Fruit fly (Drosophila melanogaster) whole organism, embryonic: ENCODE data around the gene Sulf1.

ENCODE experiments used
- CG10147 ChIP-seq: fragments of 200-800 bp; sonication (Bioruptor generic); optimal IDR thresholded peaks from 2 replicates; lab custom pipeline; 2019; ENCODE audit warnings: missing biosample characterization, mild to moderate bottlenecking, missing genetic modification characterization, moderate library complexity
- CG11560 ChIP-seq: fragments of 200-800 bp; sonication (Bioruptor generic); IDR thresholded peaks from 3 replicates; pipeline ENCODE4 v1.3.6; 2022; ENCODE audit warnings: missing biosample characterization, missing genetic modification characterization
- CG12219 ChIP-seq: fragments of 200-800 bp; sonication (Bioruptor generic); optimal IDR thresholded peaks from 3 replicates; lab custom pipeline; 2018; ENCODE audit warnings: missing biosample characterization, mild to moderate bottlenecking, missing genetic modification characterization
- CG13894 ChIP-seq: fragments of 200-800 bp; sonication (Bioruptor generic); optimal IDR thresholded peaks from 3 replicates; lab custom pipeline; 2018; ENCODE audit warnings: missing biosample characterization, mild to moderate bottlenecking, missing genetic modification characterization, moderate library complexity
- CG15269 ChIP-seq: fragments of 200-800 bp; sonication (Bioruptor generic); optimal IDR thresholded peaks from 2 replicates; lab custom pipeline; 2018; ENCODE audit warnings: missing biosample characterization, mild to moderate bottlenecking, missing genetic modification characterization, moderate library complexity
- CG1602 ChIP-seq: fragments of 200-800 bp; sonication (Bioruptor generic); optimal IDR thresholded peaks from 3 replicates; lab custom pipeline; 2016; ENCODE audit warnings: missing biosample characterization, missing genetic modification characterization
- CG17361 ChIP-seq: fragments of 200-800 bp; sonication (Bioruptor generic); IDR thresholded peaks from 3 replicates; pipeline ENCODE4 v1.3.6; 2022; ENCODE audit warnings: missing biosample characterization, missing genetic modification characterization
- CG17802 ChIP-seq: fragments of 200-800 bp; sonication (Bioruptor generic); optimal IDR thresholded peaks from 2 replicates; lab custom pipeline; 2018; ENCODE audit warnings: missing biosample characterization, mild to moderate bottlenecking, missing genetic modification characterization, moderate library complexity
- CG17829 ChIP-seq: fragments of 200-800 bp; optimal IDR thresholded peaks from 2 replicates; lab custom pipeline; 2019; ENCODE audit warnings: missing biosample characterization, mild to moderate bottlenecking, missing genetic modification characterization, moderate library complexity
- CG1792 ChIP-seq: fragments of 200-800 bp; sonication (Bioruptor generic); optimal IDR thresholded peaks from 2 replicates; lab custom pipeline; 2016; ENCODE audit warnings: missing biosample characterization, missing genetic modification characterization
- CG2712 ChIP-seq: fragments of 200-800 bp; optimal IDR thresholded peaks from 3 replicates; lab custom pipeline; 2019; ENCODE audit warnings: missing biosample characterization, mild to moderate bottlenecking, missing genetic modification characterization, moderate library complexity
- CG31224 ChIP-seq: fragments of 200-800 bp; sonication (Bioruptor generic); IDR thresholded peaks from 2 replicates; pipeline ENCODE4 v1.3.6; 2022; ENCODE audit warnings: missing biosample characterization, missing genetic modification characterization
- CG32767 ChIP-seq: fragments of 200-800 bp; sonication (Bioruptor generic); IDR thresholded peaks from 2 replicates; pipeline ENCODE4 v1.3.6; 2022; ENCODE audit warnings: missing biosample characterization, missing genetic modification characterization
- CG4617 ChIP-seq: fragments of 200-800 bp; sonication (Bioruptor generic); optimal IDR thresholded peaks from 3 replicates; lab custom pipeline; 2016; ENCODE audit warnings: missing biosample characterization, missing genetic modification characterization, borderline replicate concordance
- CG5245 ChIP-seq: fragments of 200-800 bp; sonication (Bioruptor generic); optimal IDR thresholded peaks from 3 replicates; lab custom pipeline; 2016; ENCODE audit warnings: missing biosample characterization, missing genetic modification characterization
- CG5953 ChIP-seq: fragments of 200-800 bp; sonication (Bioruptor generic); IDR thresholded peaks from 2 replicates; pipeline ENCODE4 v1.3.6; 2022; ENCODE audit warnings: missing biosample characterization, missing genetic modification characterization
- CG6654 ChIP-seq: fragments of 200-800 bp; sonication (Bioruptor generic); optimal IDR thresholded peaks from 2 replicates; lab custom pipeline; 2017; ENCODE audit warnings: missing biosample characterization, mild to moderate bottlenecking, missing genetic modification characterization
- CG7928 ChIP-seq: fragments of 200-800 bp; sonication (Bioruptor generic); optimal IDR thresholded peaks from 2 replicates; lab custom pipeline; 2017; ENCODE audit warnings: missing biosample characterization, mild to moderate bottlenecking, missing genetic modification characterization
- CG8281 ChIP-seq: fragments of 200-800 bp; sonication (Bioruptor generic); optimal IDR thresholded peaks from 2 replicates; lab custom pipeline; 2018; ENCODE audit warnings: missing biosample characterization, mild to moderate bottlenecking, missing genetic modification characterization, moderate library complexity
- CG8359 ChIP-seq: fragments of 200-800 bp; sonication (Bioruptor generic); optimal IDR thresholded peaks from 2 replicates; lab custom pipeline; 2017; ENCODE audit warnings: missing biosample characterization, mild to moderate bottlenecking, missing genetic modification characterization, borderline replicate concordance
- CG8478 ChIP-seq: fragments of >200 bp; optimal IDR thresholded peaks from 2 replicates; lab custom pipeline; 2018
- CG9797 ChIP-seq: fragments of 200-800 bp; sonication (Bioruptor generic); optimal IDR thresholded peaks from 3 replicates; lab custom pipeline; 2018; ENCODE audit warnings: missing biosample characterization, mild to moderate bottlenecking, missing genetic modification characterization
- Doc3 ChIP-seq: fragments of 200-800 bp; sonication (Bioruptor generic); IDR thresholded peaks from 3 replicates; pipeline ENCODE4 v1.3.6; 2022; ENCODE audit warnings: missing biosample characterization, missing genetic modification characterization; ENCODE audit not compliant: partially characterized antibody
- Fer3 ChIP-seq: fragments of 200-800 bp; sonication (Bioruptor generic); optimal IDR thresholded peaks from 2 replicates; lab custom pipeline; 2018; ENCODE audit warnings: missing biosample characterization, mild to moderate bottlenecking, missing genetic modification characterization, moderate library complexity
- H2.0 ChIP-seq: fragments of 200-800 bp; sonication (Bioruptor generic); IDR thresholded peaks from 2 replicates; pipeline ENCODE4 v1.3.6; 2022; ENCODE audit warnings: missing biosample characterization, missing genetic modification characterization
- HLHmδ ChIP-seq: fragments of 200-800 bp; sonication (Bioruptor generic); optimal IDR thresholded peaks from 2 replicates; lab custom pipeline; 2018; ENCODE audit warnings: missing biosample characterization, mild to moderate bottlenecking, missing genetic modification characterization, moderate library complexity
- Hr3 ChIP-seq: fragments of 200-800 bp; sonication (Bioruptor generic); optimal IDR thresholded peaks from 3 replicates; lab custom pipeline; 2016; ENCODE audit warnings: missing biosample characterization, missing genetic modification characterization
- Lim3 ChIP-seq: fragments of 200-800 bp; sonication (Bioruptor generic); IDR thresholded peaks from 2 replicates; pipeline ENCODE4 v1.3.6; 2022; ENCODE audit warnings: missing biosample characterization, missing genetic modification characterization
- Lpt ChIP-seq: fragments of >200 bp; optimal IDR thresholded peaks from 2 replicates; lab custom pipeline; 2018; ENCODE audit warnings: missing biosample characterization, missing genetic modification characterization
- Med ChIP-seq: fragments of 200-800 bp; sonication (Bioruptor generic); peaks from one replicate; lab custom pipeline; 2016; ENCODE audit warnings: missing biosample characterization, missing genetic modification characterization, mild to moderate bottlenecking, inconsistent platforms, moderate library complexity
- Myb ChIP-seq: fragments of 200-800 bp; sonication (Bioruptor generic); optimal IDR thresholded peaks from 2 replicates; lab custom pipeline; 2016; ENCODE audit warnings: missing biosample characterization, missing genetic modification characterization
- Oaz ChIP-seq: fragments of 200-800 bp; sonication (Bioruptor generic); IDR thresholded peaks from 2 replicates; pipeline ENCODE4 v1.3.6; 2022; ENCODE audit warnings: missing biosample characterization, missing genetic modification characterization
- Optix ChIP-seq: fragments of 200-800 bp; sonication (Bioruptor generic); IDR thresholded peaks from 3 replicates; pipeline ENCODE4 v1.3.6; 2022; ENCODE audit warnings: missing biosample characterization, missing genetic modification characterization
- fd3F ChIP-seq: fragments of 200-800 bp; sonication (Bioruptor generic); optimal IDR thresholded peaks from 2 replicates; lab custom pipeline; 2018; ENCODE audit warnings: missing biosample characterization, mild to moderate bottlenecking, missing genetic modification characterization, moderate library complexity
- grau ChIP-seq: fragments of 200-800 bp; optimal IDR thresholded peaks from 3 replicates; lab custom pipeline; 2019; ENCODE audit warnings: missing biosample characterization, mild to moderate bottlenecking, missing genetic modification characterization, moderate library complexity
- hkb ChIP-seq, 2 experiments: fragments of 200-800 bp in 1 of 2; fragments of >200 bp in 1 of 2; sonication (Bioruptor generic) in 1 of 2; IDR thresholded peaks in 1 of 2; optimal IDR thresholded peaks in 1 of 2; 2 replicates each; pipeline versions ENCODE4 v1.3.6 to Lab custom; 2017 to 2022; ENCODE audit warnings: missing biosample characterization in 1 of 2, missing genetic modification characterization in 1 of 2
- kah ChIP-seq: fragments of 200-800 bp; sonication (Bioruptor generic); optimal IDR thresholded peaks from 2 replicates; lab custom pipeline; 2018; ENCODE audit warnings: missing biosample characterization, mild to moderate bottlenecking, missing genetic modification characterization
- mirr ChIP-seq: fragments of 200-800 bp; sonication (Bioruptor generic); optimal IDR thresholded peaks from 3 replicates; lab custom pipeline; 2018; ENCODE audit warnings: missing biosample characterization, mild to moderate bottlenecking, missing genetic modification characterization
- nom ChIP-seq: fragments of 200-800 bp; sonication (Bioruptor generic); optimal IDR thresholded peaks from 2 replicates; lab custom pipeline; 2017; ENCODE audit warnings: missing biosample characterization, missing genetic modification characterization, mild to moderate bottlenecking, moderate library complexity, missing genetic modification reagents
- pum ChIP-seq: fragments of 200-800 bp; sonication (Bioruptor generic); optimal IDR thresholded peaks from 2 replicates; lab custom pipeline; 2016; ENCODE audit warnings: missing biosample characterization, missing genetic modification characterization
- run ChIP-seq: fragments of 200-800 bp; sonication (Bioruptor generic); optimal IDR thresholded peaks from 3 replicates; lab custom pipeline; 2018; ENCODE audit warnings: missing biosample characterization, mild to moderate bottlenecking, missing genetic modification characterization
- sd ChIP-seq: fragments of 200-800 bp; sonication (Bioruptor generic); optimal IDR thresholded peaks from 3 replicates; lab custom pipeline; 2018; ENCODE audit warnings: missing biosample characterization, mild to moderate bottlenecking, missing genetic modification characterization, moderate library complexity
- sens ChIP-seq: fragments of 200-800 bp; sonication (Bioruptor generic); peaks from one replicate; lab custom pipeline; 2016; ENCODE audit warnings: missing biosample characterization, missing genetic modification characterization
- sob ChIP-seq: fragments of 200-800 bp; sonication (Bioruptor generic); IDR thresholded peaks from 2 replicates; pipeline ENCODE4 v1.3.6; 2022; ENCODE audit warnings: missing biosample characterization, missing genetic modification characterization
- sr ChIP-seq: fragments of 200-800 bp; sonication (Bioruptor generic); IDR thresholded peaks from 3 replicates; pipeline ENCODE4 v1.3.6; 2022; ENCODE audit warnings: missing biosample characterization, missing genetic modification characterization
- sug ChIP-seq: fragments of 200-800 bp; optimal IDR thresholded peaks from 2 replicates; lab custom pipeline; 2019; ENCODE audit warnings: missing biosample characterization, mild to moderate bottlenecking, missing genetic modification characterization, moderate library complexity
- ttk ChIP-seq: fragments of 200-800 bp; sonication (Bioruptor generic); IDR thresholded peaks from 2 replicates; pipeline ENCODE4 v2.1.2; 2022; ENCODE audit warnings: missing biosample characterization, missing genetic modification characterization
- vfl ChIP-seq: fragments of 200-800 bp; sonication (Bioruptor generic); optimal IDR thresholded peaks from 2 replicates; lab custom pipeline; 2016; ENCODE audit warnings: missing biosample characterization, missing genetic modification characterization
- wor ChIP-seq: fragments of 200-800 bp; sonication (Bioruptor generic); IDR thresholded peaks from 2 replicates; pipeline ENCODE4 v1.3.6; 2022; ENCODE audit warnings: missing biosample characterization, missing genetic modification characterization
- zen ChIP-seq: fragments of 200-800 bp; sonication (Bioruptor generic); optimal IDR thresholded peaks from 3 replicates; lab custom pipeline; 2018; ENCODE audit warnings: missing biosample characterization, mild to moderate bottlenecking, missing genetic modification characterization, moderate library complexity
- zfh1 ChIP-seq: fragments of 200-800 bp; sonication (Bioruptor generic); IDR thresholded peaks from 3 replicates; pipeline ENCODE4 v1.3.6; 2022; ENCODE audit warnings: missing biosample characterization, missing genetic modification characterization

The Sulf1 gene

dm6 chr3R:16282080-16282690, 57.2 kb downstream of the Sulf1 start (continued):
- TF ChIP-seq Lim3 (GFP tag; lab: Robert Waterston, UW), result no peak
- peak; percentile 2 for TF ChIP-seq CG17802
- TF ChIP-seq sob (GFP tag; lab: Robert Waterston, UW), result no peak
- TF ChIP-seq CG17361, result 0 out of 3 replicates have a peak, but pooled peaks have one; percentile 14
- peak; percentile 72 for TF ChIP-seq Med (GFP tag; lab: Kevin White, UChicago)
- TF ChIP-seq sr, result peak; percentile 28; the same call in 1 of the 3 replicates
- no peak for TF ChIP-seq CG5953 (GFP tag; lab: Robert Waterston, UW)
- no peak for TF ChIP-seq CG8359 (GFP tag; lab: Kevin White, UChicago)
- TF ChIP-seq Optix (GFP tag; lab: Robert Waterston, UW), result no peak
- TF ChIP-seq fd3F (GFP tag; lab: Kevin White, UChicago), result no peak
- TF ChIP-seq CG12219 (GFP tag; lab: Kevin White, UChicago), result no peak
- TF ChIP-seq wor (GFP tag; lab: Robert Waterston, UW), result no peak
- TF ChIP-seq Fer3 (tag; lab: Kevin White, UChicago), result no peak
- TF ChIP-seq CG15269 (tag; lab: Kevin White, UChicago), result no peak
- no peak for TF ChIP-seq CG10147 (GFP tag; lab: Kevin White, UChicago)
- no peak for TF ChIP-seq Doc3 (GFP tag; lab: Robert Waterston, UW)
- TF ChIP-seq Oaz, result no peak
- TF ChIP-seq Hr3 (GFP tag; lab: Kevin White, UChicago), result no peak
- no peak for TF ChIP-seq Lpt (GFP tag; lab: Kevin White, UChicago)
- peak; percentile 98 for TF ChIP-seq sug
- peak; percentile 26 for TF ChIP-seq CG2712 (tag; lab: Kevin White, UChicago)
- no peak for TF ChIP-seq mirr
- TF ChIP-seq CG8281, result no peak
- TF ChIP-seq kah (GFP tag; lab: Kevin White, UChicago), result no peak
- peak; percentile 4 for TF ChIP-seq nom (GFP tag; lab: Kevin White, UChicago)
- TF ChIP-seq CG13894 (tag; lab: Kevin White, UChicago), result no peak
- peak; percentile 20 for TF ChIP-seq CG17829 (tag; lab: Kevin White, UChicago)
- peak; percentile 98 for TF ChIP-seq CG6654 (GFP tag; lab: Kevin White, UChicago)
- no peak for TF ChIP-seq CG8478
- no peak for TF ChIP-seq CG7928 (GFP tag; lab: Kevin White, UChicago)
- TF ChIP-seq vfl, result no peak
- TF ChIP-seq CG9797, result no peak
- TF ChIP-seq run (tag; lab: Kevin White, UChicago), result no peak
- TF ChIP-seq pum, result no peak
- no peak for TF ChIP-seq zfh1 (GFP tag; lab: Robert Waterston, UW)
- TF ChIP-seq CG4617 (GFP tag; lab: Kevin White, UChicago), result no peak
- peak; percentile 33; the same call in 1 of the 2 replicates for TF ChIP-seq CG32767 (GFP tag; lab: Robert Waterston, UW)
- no peak for TF ChIP-seq CG11560 (tag; lab: Robert Waterston, UW)
- no peak for TF ChIP-seq zen
- no peak for TF ChIP-seq ttk
- no peak for TF ChIP-seq grau (tag; lab: Kevin White, UChicago)
- TF ChIP-seq CG1602, result no peak
- TF ChIP-seq CG31224, result no peak
- no peak for TF ChIP-seq Myb
- TF ChIP-seq H2.0 (GFP tag; lab: Robert Waterston, UW), result no peak
- TF ChIP-seq hkb (optimal IDR thresholded peaks at IDR 0.05; lab: Kevin White, UChicago), result no peak
- no peak for TF ChIP-seq hkb (GFP tag; IDR thresholded peaks at IDR 0.05; lab: Robert Waterston, UW)
- TF ChIP-seq sens (GFP tag; lab: Kevin White, UChicago), result peak; percentile 58
- peak; percentile 41 for TF ChIP-seq HLHmδ (GFP tag; lab: Kevin White, UChicago)
- no peak for TF ChIP-seq CG5245
- TF ChIP-seq CG1792 (GFP tag; lab: Kevin White, UChicago), result no peak
- TF ChIP-seq sd (tag; lab: Kevin White, UChicago), result peak; percentile 16
